Worm (Caenorhabditis elegans) whole organism, young adult: ENCODE results near the gene clec-185.

ENCODE experiments used
- B0035.1 ChIP-seq: sonication (generic microtip); optimal IDR thresholded peaks from 2 replicates; lab custom pipeline; 2016; ENCODE audit warnings: missing genetic modification characterization, mild to moderate bottlenecking, missing compliant biosample characterization, missing genotype, missing genetic modification reagents
- C17E4.6 ChIP-seq: fragments of 200-800 bp; sonication (Bioruptor generic); IDR thresholded peaks from 2 replicates; pipeline ENCODE4 v1.3.6; 2022; ENCODE audit warnings: missing genetic modification reagents, missing genetic modification characterization, missing compliant biosample characterization
- F22D6.2 ChIP-seq: sonication (generic microtip); optimal IDR thresholded peaks from 2 replicates; lab custom pipeline; 2016; ENCODE audit warnings: mild to moderate bottlenecking, missing genetic modification characterization, missing compliant biosample characterization
- K11D2.4 ChIP-seq: fragments of 200-800 bp; sonication (Bioruptor generic); IDR thresholded peaks from 2 replicates; pipeline ENCODE4 v1.3.6; 2022; ENCODE audit warnings: missing genetic modification reagents, missing genetic modification characterization, missing compliant biosample characterization
- T26A5.8 ChIP-seq: sonication (generic microtip); optimal IDR thresholded peaks from 2 replicates; lab custom pipeline; 2016; ENCODE audit warnings: missing genetic modification characterization, missing compliant biosample characterization
- atf-7 ChIP-seq: sonication (generic microtip); optimal IDR thresholded peaks from 2 replicates; lab custom pipeline; 2017; ENCODE audit warnings: mild to moderate bottlenecking, missing genetic modification characterization, missing compliant biosample characterization
- attf-3 ChIP-seq: fragments of 200-800 bp; sonication (Bioruptor generic); conservative IDR thresholded peaks from 2 replicates; pipeline ENCODE4 v1.3.6; 2022; ENCODE audit warnings: missing genetic modification reagents, missing genetic modification characterization, missing compliant biosample characterization
- attf-5 ChIP-seq: fragments of 200-800 bp; sonication (Bioruptor generic); optimal IDR thresholded peaks from 2 replicates; lab custom pipeline; 2018; ENCODE audit warnings: mild to moderate bottlenecking, missing genetic modification characterization, missing compliant biosample characterization
- bed-2 ChIP-seq: fragments of 200-800 bp; sonication (Bioruptor generic); IDR thresholded peaks from 2 replicates; pipeline ENCODE4 v1.3.6; 2022; ENCODE audit warnings: missing genetic modification reagents, missing genetic modification characterization, missing compliant biosample characterization
- cebp-1 ChIP-seq, 2 experiments: fragments of 200-800 bp in 1 of 2; sonication (Bioruptor generic) in 1 of 2; sonication (generic microtip) in 1 of 2; IDR thresholded peaks in 1 of 2; optimal IDR thresholded peaks in 1 of 2; 2 replicates each; pipeline versions ENCODE4 v1.3.6 to Lab custom; 2017 to 2022; ENCODE audit warnings: missing compliant biosample characterization in 2 of 2, missing genetic modification characterization in 2 of 2, mild to moderate bottlenecking in 1 of 2, missing genetic modification reagents in 1 of 2, moderate library complexity in 1 of 2
- ceh-100 ChIP-seq: fragments of 200-800 bp; sonication (Bioruptor generic); IDR thresholded peaks from 2 replicates; pipeline ENCODE4 v1.3.6; 2022; ENCODE audit warnings: missing genetic modification reagents, missing genetic modification characterization, missing compliant biosample characterization
- ceh-91 ChIP-seq: fragments of 200-800 bp; sonication (Bioruptor generic); IDR thresholded peaks from 2 replicates; pipeline ENCODE4 v1.3.6; 2022; ENCODE audit warnings: missing genetic modification reagents, missing genetic modification characterization, missing compliant biosample characterization
- dox-1 ChIP-seq: fragments of 200-800 bp; sonication (Bioruptor generic); IDR thresholded peaks from 2 replicates; pipeline ENCODE4 v1.3.6; 2022; ENCODE audit warnings: missing genetic modification reagents, missing genetic modification characterization, missing compliant biosample characterization
- dpl-1 ChIP-seq: fragments of 150-350 bp; optimal IDR thresholded peaks from 2 replicates; lab custom pipeline; 2014; ENCODE audit warnings: missing biosample characterization, missing genetic modification reagents, missing genetic modification characterization
- egl-18 ChIP-seq: fragments of 200-800 bp; sonication (Bioruptor generic); IDR thresholded peaks from 2 replicates; pipeline ENCODE4 v1.3.6; 2022; ENCODE audit warnings: missing genetic modification reagents, missing genetic modification characterization, missing compliant biosample characterization
- gei-17 ChIP-seq: fragments of 200-800 bp; sonication (Bioruptor generic); optimal IDR thresholded peaks from 2 replicates; lab custom pipeline; 2018; ENCODE audit warnings: mild to moderate bottlenecking, missing genetic modification characterization, missing compliant biosample characterization
- hmg-20 ChIP-seq: fragments of 200-800 bp; sonication (Bioruptor generic); IDR thresholded peaks from 2 replicates; pipeline ENCODE4 v1.3.6; 2022; ENCODE audit warnings: missing genetic modification reagents, missing genetic modification characterization, missing compliant biosample characterization
- hsf-1 ChIP-seq: fragments of 200-800 bp; sonication (Bioruptor generic); IDR thresholded peaks from 2 replicates; pipeline ENCODE4 v1.3.6; 2022; ENCODE audit warnings: missing genetic modification reagents, missing genetic modification characterization, missing compliant biosample characterization
- lin-26 ChIP-seq: fragments of 200-800 bp; sonication (Bioruptor generic); IDR thresholded peaks from 2 replicates; pipeline ENCODE4 v1.3.6; 2022; ENCODE audit warnings: missing genetic modification reagents, missing genetic modification characterization, missing compliant biosample characterization
- lin-35 ChIP-seq, 3 experiments: fragments of 150-350 bp in 2 of 3; sonication (generic microtip) in 1 of 3; optimal IDR thresholded peaks; 2 replicates each; lab custom pipeline; 2014 to 2018; ENCODE audit warnings: missing biosample characterization in 3 of 3, missing genetic modification characterization in 3 of 3, missing genetic modification reagents in 3 of 3
- lin-40 ChIP-seq: sonication (generic microtip); optimal IDR thresholded peaks from 2 replicates; lab custom pipeline; 2016; ENCODE audit warnings: missing genetic modification characterization, mild to moderate bottlenecking, missing compliant biosample characterization, missing genotype, missing genetic modification reagents
- lin-54 ChIP-seq: fragments of 200-800 bp; sonication (Bioruptor generic); optimal IDR thresholded peaks from 2 replicates; lab custom pipeline; 2018; ENCODE audit warnings: mild to moderate bottlenecking, missing genetic modification characterization, missing compliant biosample characterization
- lir-1 ChIP-seq: fragments of 200-800 bp; sonication (Bioruptor generic); conservative IDR thresholded peaks from 2 replicates; pipeline ENCODE4 v1.3.6; 2022; ENCODE audit warnings: missing genetic modification reagents, missing genetic modification characterization, missing compliant biosample characterization
- lsy-27 ChIP-seq: sonication (generic microtip); optimal IDR thresholded peaks from 2 replicates; lab custom pipeline; 2017; ENCODE audit warnings: missing genetic modification characterization, mild to moderate bottlenecking, missing compliant biosample characterization, antibody characterized with exemption, missing genotype, borderline replicate concordance; ENCODE audit not compliant: insufficient read depth
- madf-10 ChIP-seq: sonication (generic microtip); optimal IDR thresholded peaks from 2 replicates; lab custom pipeline; 2016; ENCODE audit warnings: mild to moderate bottlenecking, missing genetic modification characterization, missing compliant biosample characterization
- madf-3 ChIP-seq: fragments of 200-800 bp; sonication (Bioruptor generic); IDR thresholded peaks from 2 replicates; pipeline ENCODE4 v1.3.6; 2022; ENCODE audit warnings: missing genetic modification reagents, missing genetic modification characterization, missing compliant biosample characterization
- madf-6 ChIP-seq: fragments of 200-800 bp; sonication (Bioruptor generic); IDR thresholded peaks from 2 replicates; pipeline ENCODE4 v1.3.6; 2022; ENCODE audit warnings: missing genetic modification reagents, missing genetic modification characterization, missing compliant biosample characterization
- mcd-1 ChIP-seq: fragments of 200-800 bp; sonication (Bioruptor generic); IDR thresholded peaks from 2 replicates; pipeline ENCODE4 v1.3.6; 2022; ENCODE audit warnings: missing genetic modification reagents, missing genetic modification characterization, missing compliant biosample characterization
- mxl-1 ChIP-seq: sonication (generic microtip); optimal IDR thresholded peaks from 2 replicates; lab custom pipeline; 2016; ENCODE audit warnings: missing genetic modification characterization, missing compliant biosample characterization
- nfya-1 ChIP-seq: sonication (generic microtip); optimal IDR thresholded peaks from 2 replicates; lab custom pipeline; 2017; ENCODE audit warnings: antibody characterized with exemption, missing compliant biosample characterization, missing genetic modification characterization, borderline replicate concordance; ENCODE audit not compliant: insufficient read depth
- nfyb-1 ChIP-seq: fragments of 200-800 bp; sonication (Bioruptor generic); IDR thresholded peaks from 2 replicates; pipeline ENCODE4 v1.3.6; 2022; ENCODE audit warnings: missing genetic modification reagents, missing genetic modification characterization, missing compliant biosample characterization
- nhr-80 ChIP-seq: sonication (generic microtip); optimal IDR thresholded peaks from 2 replicates; lab custom pipeline; 2016; ENCODE audit warnings: missing genetic modification characterization, missing compliant biosample characterization
- pbrm-1 ChIP-seq: fragments of 200-800 bp; sonication (Bioruptor generic); IDR thresholded peaks from 2 replicates; pipeline ENCODE4 v1.3.6; 2022; ENCODE audit warnings: missing genetic modification reagents, missing genetic modification characterization, missing compliant biosample characterization
- rcor-1 ChIP-seq: fragments of 200-800 bp; sonication (Bioruptor generic); IDR thresholded peaks from 2 replicates; pipeline ENCODE4 v1.3.6; 2022; ENCODE audit warnings: missing genetic modification reagents, missing genetic modification characterization, missing compliant biosample characterization
- rpc-1 ChIP-seq, 2 experiments: fragments of 150-350 bp in 1 of 2; sonication (generic microtip) in 1 of 2; optimal IDR thresholded peaks; 2 replicates each; lab custom pipeline; 2014 to 2018; ENCODE audit warnings: missing biosample characterization in 1 of 2, missing genetic modification characterization in 1 of 2, missing genetic modification reagents in 1 of 2, missing genotype in 1 of 2
- snpc-3.4 ChIP-seq: sonication (generic microtip); optimal IDR thresholded peaks from 2 replicates; lab custom pipeline; 2017; ENCODE audit warnings: missing genetic modification characterization, mild to moderate bottlenecking, missing compliant biosample characterization, antibody characterized with exemption, moderate library complexity, missing genotype, missing genetic modification reagents
- snpc-4 ChIP-seq, 5 experiments: fragments of 150-350 bp in 1 of 5; sonication (generic microtip) in 4 of 5; optimal IDR thresholded peaks; 2 replicates each; lab custom pipeline; 2014 to 2018; ENCODE audit warnings: missing genetic modification characterization in 5 of 5, missing biosample characterization in 3 of 5, antibody characterized with exemption in 2 of 5, mild to moderate bottlenecking in 2 of 5, missing compliant biosample characterization in 2 of 5, missing genotype in 2 of 5, moderate library complexity in 2 of 5, missing genetic modification reagents in 1 of 5
- tbp1 ChIP-seq: fragments of 200-800 bp; sonication (Bioruptor generic); optimal IDR thresholded peaks from 2 replicates; lab custom pipeline; 2018; ENCODE audit warnings: mild to moderate bottlenecking, missing genetic modification characterization, missing compliant biosample characterization
- tlf-1 ChIP-seq: fragments of 200-800 bp; sonication (Bioruptor generic); optimal IDR thresholded peaks from 2 replicates; lab custom pipeline; 2018; ENCODE audit warnings: mild to moderate bottlenecking, missing genetic modification characterization, missing compliant biosample characterization
- unc-62 ChIP-seq: fragments of 150-350 bp; optimal IDR thresholded peaks from 2 replicates; lab custom pipeline; 2014; ENCODE audit warnings: missing biosample characterization, missing genetic modification reagents, missing genetic modification characterization
- xnd-1 ChIP-seq: sonication (generic microtip); optimal IDR thresholded peaks from 2 replicates; lab custom pipeline; 2016; ENCODE audit warnings: missing genotype, missing genetic modification reagents, missing genetic modification characterization, missing compliant biosample characterization
- zim-3 ChIP-seq: sonication (generic microtip); optimal IDR thresholded peaks from 2 replicates; lab custom pipeline; 2017; ENCODE audit warnings: mild to moderate bottlenecking, missing genetic modification characterization, moderate library complexity, missing compliant biosample characterization

The clec-185 gene

DNA sequence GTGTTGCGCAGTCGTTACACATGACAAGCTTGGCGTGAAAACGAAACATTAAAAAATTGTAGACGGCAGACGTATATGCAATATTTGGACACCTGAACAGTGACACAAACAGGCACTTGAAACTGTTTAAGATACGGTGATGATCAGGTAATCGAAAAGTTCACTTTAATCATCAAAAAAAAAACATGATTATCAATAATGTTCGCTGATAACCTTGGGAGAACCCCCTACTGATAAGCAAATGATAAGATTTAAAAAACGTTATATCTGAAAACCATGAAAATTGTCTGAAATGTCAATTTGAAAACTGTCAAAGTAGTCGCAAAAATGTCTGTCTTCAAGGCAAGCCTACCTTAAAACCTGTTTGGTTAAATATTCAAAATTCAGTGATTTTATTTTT lies 38.5 kb upstream of the clec-185 start:
- no peak for TF ChIP-seq bed-2 (GFP tag; lab: Robert Waterston, UW)
- no peak for TF ChIP-seq lin-35 (GFP tag; optimal IDR thresholded peaks at IDR 0.05; lab: Kevin White, UChicago)
- peak; percentile 19 for TF ChIP-seq atf-7 (tag; lab: Kevin White, UChicago)
- no peak for TF ChIP-seq zim-3
- no peak for TF ChIP-seq hmg-20 (GFP tag; lab: Robert Waterston, UW)
- TF ChIP-seq F22D6.2 (tag; lab: Kevin White, UChicago): no peak
- peak; percentile 69 for TF ChIP-seq unc-62 (GFP tag; lab: Kevin White, UChicago)
- TF ChIP-seq dox-1 (GFP tag; lab: Robert Waterston, UW): peak; percentile 47; the same call in 1 of the 2 replicates
- peak; percentile 93 for TF ChIP-seq nhr-80 (tag; lab: Kevin White, UChicago)
- TF ChIP-seq lin-40 (tag; lab: Kevin White, UChicago): peak; percentile 19
- TF ChIP-seq lin-54 (GFP tag; lab: Kevin White, UChicago): peak; percentile 10

DNA sequence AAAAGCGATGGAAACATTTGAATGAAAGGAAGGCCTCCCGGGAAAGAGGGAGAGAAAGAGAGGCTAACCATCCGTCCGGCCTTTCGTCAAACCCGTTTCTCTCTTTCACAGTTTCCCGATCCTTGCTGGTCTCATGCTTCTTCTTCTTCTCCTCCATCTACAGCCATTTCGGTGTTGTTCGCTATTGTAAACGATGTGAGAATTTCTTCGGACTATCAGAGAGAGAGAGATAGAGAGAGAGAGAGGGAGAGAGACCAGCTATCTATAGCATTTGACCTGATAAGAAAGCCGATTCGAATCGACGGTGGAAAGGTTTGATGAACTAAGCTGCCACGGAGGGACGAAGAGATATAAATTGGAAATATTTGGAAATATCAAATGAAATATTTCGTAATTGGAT lies 35.0 kb upstream of the clec-185 start:
- TF ChIP-seq attf-3: no peak
- no peak for TF ChIP-seq gei-17 (GFP tag; lab: Kevin White, UChicago)
- no peak for TF ChIP-seq T26A5.8

DNA sequence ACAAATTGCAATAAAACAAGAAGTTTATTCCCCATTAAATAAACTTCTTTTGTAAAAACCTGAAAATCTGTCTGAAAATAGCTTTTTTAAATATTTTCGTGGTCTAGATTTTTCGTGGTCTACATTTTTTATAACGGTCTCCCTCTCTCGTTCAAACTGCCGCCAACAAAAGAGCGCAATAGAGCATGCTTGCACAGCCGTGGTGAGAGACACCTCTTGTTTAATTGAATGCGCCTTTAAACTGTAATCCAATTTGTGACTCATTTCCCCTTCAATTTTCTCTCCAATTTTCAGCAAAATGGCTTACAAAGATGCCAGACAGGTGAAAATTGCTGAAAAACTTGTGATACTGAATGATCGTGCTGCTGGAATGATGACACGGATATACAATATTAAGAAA lies 34.3 kb upstream of the clec-185 start, which contains the start of gene gex-3:
TSS of gene gex-3 (plus strand) at position 295 of the 400 bp plus-strand sequence.
- TF ChIP-seq xnd-1 (tag; lab: Kevin White, UChicago): peak; percentile 62
- peak; percentile 18 for TF ChIP-seq lsy-27 (tag; lab: Kevin White, UChicago)
- 0 out of 2 replicates have a peak, but pooled peaks have one; percentile 8 for TF ChIP-seq lin-26
- peak; percentile 34 for TF ChIP-seq snpc-4 (GFP tag; optimal IDR thresholded peaks at IDR 0.05; lab: Kevin White, UChicago)
- peak in 3 of 4 experiments; percentile 62 to 73 (median 64) for TF ChIP-seq snpc-4 (tag; optimal IDR thresholded peaks at IDR 0.05; lab: Kevin White, UChicago)
- peak; percentile 69; the same call in 1 of the 2 replicates for TF ChIP-seq nfyb-1 (GFP tag; lab: Robert Waterston, UW)
- TF ChIP-seq C17E4.6: 0 out of 2 replicates have a peak, but pooled peaks have one; percentile 32
- TF ChIP-seq tbp1 (GFP tag; lab: Kevin White, UChicago): peak; percentile 66
- no peak for TF ChIP-seq mxl-1 (tag; lab: Kevin White, UChicago)
- peak; percentile 79 for TF ChIP-seq ceh-91 (GFP tag; lab: Robert Waterston, UW)
- peak; percentile 95 for TF ChIP-seq mcd-1 (GFP tag; lab: Robert Waterston, UW)
- peak; percentile 76 for TF ChIP-seq ceh-100
- TF ChIP-seq rcor-1 (GFP tag; lab: Robert Waterston, UW): peak; percentile 74
- TF ChIP-seq nhr-80 (tag; lab: Kevin White, UChicago): peak; percentile 29
- TF ChIP-seq K11D2.4 (GFP tag; lab: Robert Waterston, UW): no peak
- peak; percentile 12 for TF ChIP-seq madf-10 (tag; lab: Kevin White, UChicago)
- TF ChIP-seq nfya-1 (tag; lab: Kevin White, UChicago): no peak
- TF ChIP-seq rpc-1 (optimal IDR thresholded peaks at IDR 0.05; lab: Kevin White, UChicago): no peak
- no peak for TF ChIP-seq rpc-1 (tag; optimal IDR thresholded peaks at IDR 0.05; lab: Kevin White, UChicago)
- peak; percentile 87 for TF ChIP-seq dox-1 (GFP tag; lab: Robert Waterston, UW)
- peak; percentile 56 to 84 (median 77) for TF ChIP-seq lin-35 (GFP tag; optimal IDR thresholded peaks at IDR 0.05; lab: Kevin White, UChicago)
- TF ChIP-seq lir-1: peak; percentile 65; the same call in 1 of the 2 replicates
- no peak for TF ChIP-seq egl-18
- peak; percentile 48 for TF ChIP-seq snpc-3.4 (tag; lab: Kevin White, UChicago)
- TF ChIP-seq B0035.1 (tag; lab: Kevin White, UChicago): no peak
- TF ChIP-seq madf-3 (GFP tag; lab: Robert Waterston, UW): peak; percentile 67; the same call in 1 of the 2 replicates
- peak; percentile 56; the same call in 1 of the 2 replicates for TF ChIP-seq hsf-1 (GFP tag; lab: Robert Waterston, UW)
- TF ChIP-seq attf-5 (GFP tag; lab: Kevin White, UChicago): peak; percentile 73
- TF ChIP-seq gei-17 (GFP tag; lab: Kevin White, UChicago): no peak
- peak; percentile 92 for TF ChIP-seq madf-6 (GFP tag; lab: Robert Waterston, UW)
- TF ChIP-seq pbrm-1 (GFP tag; lab: Robert Waterston, UW): peak; percentile 73; the same call in 1 of the 2 replicates
- TF ChIP-seq tlf-1 (GFP tag; lab: Kevin White, UChicago): peak; percentile 79
- peak; percentile 94 for TF ChIP-seq dpl-1 (GFP tag; lab: Kevin White, UChicago)
- no peak for TF ChIP-seq cebp-1 (GFP tag; IDR thresholded peaks at IDR 0.05; lab: Robert Waterston, UW)
- TF ChIP-seq cebp-1 (tag; optimal IDR thresholded peaks at IDR 0.05; lab: Kevin White, UChicago): peak; percentile 55
